Worm (Caenorhabditis elegans): ENCODE data around the gene H43I07.1.

The H43I07.1 gene

DNA sequence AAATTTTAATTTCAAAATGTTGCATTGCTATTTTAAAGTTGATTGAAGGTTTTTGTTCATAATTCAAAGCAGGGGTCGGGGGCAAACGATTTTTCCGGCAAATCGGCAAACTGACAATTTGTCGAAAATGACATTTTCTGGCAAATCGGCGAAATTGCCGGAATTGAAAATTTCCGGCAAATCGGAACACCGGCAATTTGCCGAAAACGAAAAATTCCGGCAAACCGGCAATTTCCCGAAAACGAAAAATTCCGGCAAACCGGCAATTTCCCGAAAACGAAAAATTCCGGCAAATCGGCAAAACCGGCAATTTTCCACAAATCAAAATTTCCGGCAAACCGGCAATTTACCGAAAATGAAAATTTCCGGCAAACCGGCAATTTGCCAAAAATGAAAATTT is 14.3 kb upstream of the H43I07.1 start (continued):
- no peak for TF ChIP-seq zip-2 (tag; optimal IDR thresholded peaks at IDR 0.05)
- no peak for TF ChIP-seq madf-9 (GFP tag; conservative IDR thresholded peaks at IDR 0.05)
- 0 out of 2 replicates have a peak, but pooled peaks have one; percentile 28 for TF ChIP-seq ctbp-1 (GFP tag; IDR thresholded peaks at IDR 0.05)
- 0 out of 2 replicates have a peak, but pooled peaks have one; percentile 36 for TF ChIP-seq dmd-8 (GFP tag; IDR thresholded peaks at IDR 0.05)
- TF ChIP-seq T26A8.4 (GFP tag; IDR thresholded peaks at IDR 0.05): peak; percentile 66
- no peak for TF ChIP-seq saeg-2 (GFP tag; IDR thresholded peaks at IDR 0.05)
- TF ChIP-seq ztf-11 (tag; optimal IDR thresholded peaks at IDR 0.05): no peak
- TF ChIP-seq mdt-29 (GFP tag; IDR thresholded peaks at IDR 0.05): peak; percentile 39; the same call in 1 of the 2 replicates
- TF ChIP-seq nhr-111 (GFP tag; optimal IDR thresholded peaks at IDR 0.05): peak; percentile 32
- TF ChIP-seq jun-1 (tag; optimal IDR thresholded peaks at IDR 0.05): no peak
- peak; percentile 46; the same call in 1 of the 2 replicates for TF ChIP-seq lin-29 (GFP tag; IDR thresholded peaks at IDR 0.05)
- no peak for TF ChIP-seq nhr-102 (tag; optimal IDR thresholded peaks at IDR 0.05)
- TF ChIP-seq hlh-11 (tag; optimal IDR thresholded peaks at IDR 0.05): no peak

- TF ChIP-seq skn-1 (tag; optimal IDR thresholded peaks at IDR 0.05) (no peak), ZK337.2 (GFP tag; IDR thresholded peaks at IDR 0.05) (no peak), hmg-1.1 (GFP tag; IDR thresholded peaks at IDR 0.05) (no peak), ama-1 (optimal IDR thresholded peaks at IDR 0.05) (no peak), ceh-20 (GFP tag; IDR thresholded peaks at IDR 0.05) (peak; percentile 43; the same call in 1 of the 2 replicates), nhr-28 (tag; optimal IDR thresholded peaks at IDR 0.05) (peak; percentile 3), dmd-6 (GFP tag; IDR thresholded peaks at IDR 0.05) (peak; percentile 35; the same call in 1 of the 2 replicates), ceh-82 (tag; optimal IDR thresholded peaks at IDR 0.05) (no peak), Y75B8A.6 (GFP tag; IDR thresholded peaks at IDR 0.05) (no peak), aha-1 (tag) (peak; percentile 67), nhr-25 (tag; optimal IDR thresholded peaks at IDR 0.05; ENCODE audit: borderline replicate concordance, insufficient read depth) (no peak), mes-2 (tag; optimal IDR thresholded peaks at IDR 0.05; ENCODE audit: poor library complexity, severe bottlenecking) (peak; percentile 16), mxl-3 (GFP tag; optimal IDR thresholded peaks at IDR 0.05) (peak; percentile 8)
Observed at ce11 chrV:4192688-4193471, 11.6 kb upstream of the H43I07.1 start.

ce11 chrV:4194587-4195211 is 9.8 kb upstream of the H43I07.1 start, which contains the start of gene Y45G5AM.9:
Gene Y45G5AM.9, minus strand, starts transcription at chrV:4194637.
- TF ChIP-seq unc-39 (tag; optimal IDR thresholded peaks at IDR 0.05) (no peak), lin-39 (tag; optimal IDR thresholded peaks at IDR 0.05) (no peak), nhr-48 (tag; optimal IDR thresholded peaks at IDR 0.05) (peak; percentile 56), snpc-1.2 (GFP tag; IDR thresholded peaks at IDR 0.05) (no peak), egl-43 (GFP tag; IDR thresholded peaks at IDR 0.05) (peak; percentile 81), Y75B8A.6 (GFP tag; IDR thresholded peaks at IDR 0.05) (no peak), nhr-111 (GFP tag; optimal IDR thresholded peaks at IDR 0.05) (no peak), cey-2 (tag; optimal IDR thresholded peaks at IDR 0.05; ENCODE audit: borderline replicate concordance, insufficient read depth) (no peak), nhr-11 (tag; optimal IDR thresholded peaks at IDR 0.05) (peak; percentile 68), skn-1 (tag; optimal IDR thresholded peaks at IDR 0.05) (no peak), daf-19 (GFP tag; conservative IDR thresholded peaks at IDR 0.05) (no peak), zip-11 (GFP tag; IDR thresholded peaks at IDR 0.05) (no peak), hlh-11 (tag; optimal IDR thresholded peaks at IDR 0.05) (no peak), F26F4.8 (GFP tag; conservative IDR thresholded peaks at IDR 0.05) (no peak), ztf-11 (tag; optimal IDR thresholded peaks at IDR 0.05) (no peak), T20F7.1 (GFP tag; optimal IDR thresholded peaks at IDR 0.05) (no peak), fkh-10 (GFP tag; optimal IDR thresholded peaks at IDR 0.05) (peak; percentile 66), zfp-3 (GFP tag; conservative IDR thresholded peaks at IDR 0.05) (no peak), pha-4 (GFP tag; IDR thresholded peaks at IDR 0.05) (0 out of 2 replicates have a peak, but pooled peaks have one; percentile 55), pha-4 (tag; optimal IDR thresholded peaks at IDR 0.05) (no peak), ZK337.2 (GFP tag; IDR thresholded peaks at IDR 0.05) (no peak), zfp-2 (tag; optimal IDR thresholded peaks at IDR 0.05) (no peak), hif-1 (tag; optimal IDR thresholded peaks at IDR 0.05) (peak in 1 of 2 experiments; percentile 66), set-16 (GFP tag; IDR thresholded peaks at IDR 0.05) (peak; percentile 31; the same call in 1 of the 2 replicates), ceh-28 (tag; optimal IDR thresholded peaks at IDR 0.05) (peak; percentile 73), hmg-1.1 (GFP tag; IDR thresholded peaks at IDR 0.05) (peak; percentile 80), mdt-29 (GFP tag; IDR thresholded peaks at IDR 0.05) (no peak)
